Fruit fly (Drosophila melanogaster): ENCODE measurements around the gene CG2694.

CG2694 gene

dm6 chrX:2732127-2732526 lies 18.2 kb downstream of the CG2694 start, which contains the start of the genes ttm50 and CG2712 (continued):
- peak; percentile 61 for TF ChIP-seq Sin3A (optimal IDR thresholded peaks at IDR 0.05)
- TF ChIP-seq E2f1 (GFP tag; IDR thresholded peaks at IDR 0.05), result peak; percentile 33; the same call in 1 of the 2 replicates
- TF ChIP-seq corto (GFP tag; optimal IDR thresholded peaks at IDR 0.05), result no peak
- TF ChIP-seq Max (GFP tag; optimal IDR thresholded peaks at IDR 0.05), result peak; percentile 87
- TF ChIP-seq CG1792 (GFP tag; optimal IDR thresholded peaks at IDR 0.05), result no peak
- peak; percentile 59 for TF ChIP-seq CG15696 (tag; optimal IDR thresholded peaks at IDR 0.05)
- no peak for TF ChIP-seq en (GFP tag; optimal IDR thresholded peaks at IDR 0.05)
- peak; percentile 68 for TF ChIP-seq Meics (GFP tag; optimal IDR thresholded peaks at IDR 0.05)
- TF ChIP-seq Hr39 (optimal IDR thresholded peaks at IDR 0.05), result no peak
- peak; percentile 14 for TF ChIP-seq stwl (tag; optimal IDR thresholded peaks at IDR 0.05)
- TF ChIP-seq CG10654 (GFP tag; optimal IDR thresholded peaks at IDR 0.05), result peak; percentile 22
- TF ChIP-seq chn (GFP tag; optimal IDR thresholded peaks at IDR 0.05), result peak; percentile 25
- peak; percentile 23; the same call in 1 of the 2 replicates for TF ChIP-seq CG11247 (GFP tag; IDR thresholded peaks at IDR 0.05)
- TF ChIP-seq al (GFP tag; IDR thresholded peaks at IDR 0.05), result peak; percentile 60
- no peak for TF ChIP-seq CG10462 (GFP tag; optimal IDR thresholded peaks at IDR 0.05)
- peak; percentile 73 for TF ChIP-seq CG13775 (GFP tag; optimal IDR thresholded peaks at IDR 0.05)
- no peak for TF ChIP-seq tna (GFP tag; IDR thresholded peaks at IDR 0.05; ENCODE audit: partially characterized antibody)
- TF ChIP-seq insv (GFP tag; optimal IDR thresholded peaks at IDR 0.05), result peak in 1 of 2 experiments; percentile 23
- peak; percentile 22; the same call in 2 of the 3 replicates for TF ChIP-seq CG14050 (GFP tag; IDR thresholded peaks at IDR 0.05)
- TF ChIP-seq sob (GFP tag; IDR thresholded peaks at IDR 0.05), result peak; percentile 58; the same call in 1 of the 2 replicates
- TF ChIP-seq row (GFP tag; IDR thresholded peaks at IDR 0.05), result peak; percentile 93
- peak; percentile 60 for TF ChIP-seq CG3281 (GFP tag; optimal IDR thresholded peaks at IDR 0.05)
- peak in 1 of 3 experiments; percentile 65 for TF ChIP-seq lola (GFP tag; optimal IDR thresholded peaks at IDR 0.05)
- peak; percentile 53; the same call in 1 of the 2 replicates for TF ChIP-seq vvl (GFP tag; IDR thresholded peaks at IDR 0.05)
- TF ChIP-seq ind (GFP tag; optimal IDR thresholded peaks at IDR 0.05), result peak; percentile 63
- peak; percentile 27 for TF ChIP-seq fd3F (GFP tag; optimal IDR thresholded peaks at IDR 0.05)
- TF ChIP-seq Six4 (GFP tag; optimal IDR thresholded peaks at IDR 0.05), result peak; percentile 13
- TF ChIP-seq bsh (GFP tag; optimal IDR thresholded peaks at IDR 0.05), result peak in 1 of 2 experiments; percentile 39
- no peak for TF ChIP-seq sens (GFP tag)
- no peak for TF ChIP-seq CG8944 (GFP tag; optimal IDR thresholded peaks at IDR 0.05)
- peak; percentile 50 for TF ChIP-seq CG4617 (GFP tag; optimal IDR thresholded peaks at IDR 0.05; ENCODE audit: borderline replicate concordance)
- no peak for TF ChIP-seq ems (GFP tag; optimal IDR thresholded peaks at IDR 0.05)
- peak; percentile 47 for TF ChIP-seq Usf (GFP tag; optimal IDR thresholded peaks at IDR 0.05)
- peak; percentile 67 for TF ChIP-seq CG6689 (GFP tag; IDR thresholded peaks at IDR 0.05)
- TF ChIP-seq HHEX (GFP tag; optimal IDR thresholded peaks at IDR 0.05), result peak; percentile 22
- TF ChIP-seq zf30C (GFP tag; optimal IDR thresholded peaks at IDR 0.05), result no peak
- TF ChIP-seq Hmx (GFP tag; optimal IDR thresholded peaks at IDR 0.05), result no peak
- peak; percentile 45 for TF ChIP-seq cato (GFP tag; optimal IDR thresholded peaks at IDR 0.05; ENCODE audit: borderline replicate concordance)
- peak; percentile 40 for TF ChIP-seq CG12104 (GFP tag; optimal IDR thresholded peaks at IDR 0.05)
- TF ChIP-seq fd96Cb (tag; optimal IDR thresholded peaks at IDR 0.05), result peak; percentile 33
- 0 out of 2 replicates have a peak, but pooled peaks have one; percentile 25 for TF ChIP-seq Adf1 (GFP tag; IDR thresholded peaks at IDR 0.05)
- peak; percentile 37; the same call in 1 of the 3 replicates for TF ChIP-seq knrl (GFP tag; IDR thresholded peaks at IDR 0.05; ENCODE audit: partially characterized antibody)
- peak; percentile 81 for TF ChIP-seq CG10543 (GFP tag; optimal IDR thresholded peaks at IDR 0.05)
- TF ChIP-seq CG9817 (tag; optimal IDR thresholded peaks at IDR 0.05), result peak; percentile 66
- 0 out of 4 replicates have a peak, but pooled peaks have one; percentile 14 for TF ChIP-seq Dll (GFP tag; IDR thresholded peaks at IDR 0.05; ENCODE audit: partially characterized antibody)
- peak in 1 of 2 experiments; percentile 4 for TF ChIP-seq tll (GFP tag; optimal IDR thresholded peaks at IDR 0.05)
- peak; percentile 54 for TF ChIP-seq Ssrp (tag; optimal IDR thresholded peaks at IDR 0.05)
- no peak for TF ChIP-seq ttk (GFP tag; IDR thresholded peaks at IDR 0.05)
- TF ChIP-seq Oli (tag; optimal IDR thresholded peaks at IDR 0.05), result peak; percentile 57
- no peak for TF ChIP-seq sna (GFP tag; IDR thresholded peaks at IDR 0.05; ENCODE audit: partially characterized antibody)
